Worm (Caenorhabditis elegans): ENCODE data around the gene fbxa-85.

DNA sequence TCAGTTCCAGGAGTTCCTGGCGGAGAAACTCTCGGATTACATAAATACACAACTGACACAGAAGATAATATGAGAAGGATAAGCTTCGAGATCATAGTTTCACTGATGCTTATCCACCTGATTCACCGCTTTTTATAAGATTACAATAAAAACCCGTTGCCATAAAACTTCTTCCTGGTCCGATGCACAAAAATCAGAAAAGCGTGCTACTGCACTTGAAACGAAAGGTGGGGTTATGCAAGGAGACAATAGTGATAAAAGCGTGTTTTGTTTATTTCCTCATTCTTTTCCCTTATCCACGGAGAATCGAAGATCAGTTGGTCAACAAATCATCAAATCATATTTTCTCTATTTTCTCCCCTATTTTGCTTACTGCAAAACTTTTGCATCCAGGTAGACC, 16.4 kb upstream of the fbxa-85 start, which contains the start of gene Y68A4B.3:
- no peak for TF ChIP-seq ref-1 (GFP tag; conservative IDR thresholded peaks at IDR 0.05)
- TF ChIP-seq klf-2 (GFP tag; conservative IDR thresholded peaks at IDR 0.05): no peak
- TF ChIP-seq cog-1 (tag; optimal IDR thresholded peaks at IDR 0.05): no peak
- TF ChIP-seq ztf-29 (GFP tag; IDR thresholded peaks at IDR 0.05): no peak
